Worm (Caenorhabditis elegans) whole organism, early embryonic: ENCODE results near the gene dhs-17.

Experiments used
- B0310.2 ChIP-seq: sonication (generic microtip); optimal IDR thresholded peaks from 2 replicates; lab custom pipeline; 2016; ENCODE audit warnings: mild to moderate bottlenecking, missing genetic modification characterization, missing compliant biosample characterization
- F13C5.2 ChIP-seq: sonication (generic microtip); optimal IDR thresholded peaks from 2 replicates; lab custom pipeline; 2017; ENCODE audit warnings: mild to moderate bottlenecking, missing genetic modification characterization, inconsistent platforms, missing compliant biosample characterization
- aly-1 ChIP-seq: sonication (generic microtip); optimal IDR thresholded peaks from 2 replicates; lab custom pipeline; 2016; ENCODE audit warnings: missing genetic modification characterization, missing compliant biosample characterization
- ama-1 ChIP-seq: fragments of 150-350 bp; optimal IDR thresholded peaks from 2 replicates; lab custom pipeline; 2014
- ceh-13 ChIP-seq: fragments of 200-800 bp; sonication (Bioruptor generic); optimal IDR thresholded peaks from 2 replicates; lab custom pipeline; 2018; ENCODE audit warnings: mild to moderate bottlenecking, missing genetic modification characterization, missing compliant biosample characterization
- ceh-36 ChIP-seq: sonication (generic microtip); optimal IDR thresholded peaks from 2 replicates; lab custom pipeline; 2016; ENCODE audit warnings: missing genetic modification characterization, inconsistent platforms, missing compliant biosample characterization
- ets-7 ChIP-seq: sonication (generic microtip); optimal IDR thresholded peaks from 2 replicates; lab custom pipeline; 2016; ENCODE audit warnings: missing genotype, missing genetic modification characterization, missing compliant biosample characterization
- flt-1 ChIP-seq: fragments of 200-800 bp; sonication (Bioruptor generic); IDR thresholded peaks from 2 replicates; pipeline ENCODE4 v1.3.6; 2022; ENCODE audit warnings: missing genetic modification characterization, missing compliant biosample characterization
- hmbx-1 ChIP-seq: sonication (generic microtip); optimal IDR thresholded peaks from 2 replicates; lab custom pipeline; 2016; ENCODE audit warnings: mild to moderate bottlenecking, missing genetic modification characterization, missing compliant biosample characterization
- hmg-4 ChIP-seq: fragments of 200-800 bp; sonication (Bioruptor generic); optimal IDR thresholded peaks from 2 replicates; lab custom pipeline; 2018; ENCODE audit warnings: mild to moderate bottlenecking, missing genetic modification characterization, missing compliant biosample characterization
- hnd-1 ChIP-seq: sonication (generic microtip); optimal IDR thresholded peaks from 2 replicates; lab custom pipeline; 2016; ENCODE audit warnings: missing genetic modification characterization, missing compliant biosample characterization
- pes-1 ChIP-seq: fragments of 200-800 bp; sonication (Bioruptor generic); IDR thresholded peaks from 2 replicates; pipeline ENCODE4 v1.3.6; 2022; ENCODE audit warnings: missing genetic modification reagents, missing genetic modification characterization, missing compliant biosample characterization
- scrt-1 ChIP-seq: fragments of 200-800 bp; sonication (Bioruptor generic); IDR thresholded peaks from 2 replicates; pipeline ENCODE4 v1.3.6; 2022; ENCODE audit warnings: missing genetic modification characterization, missing compliant biosample characterization
- sea-1 ChIP-seq: fragments of 200-800 bp; sonication (Bioruptor generic); conservative IDR thresholded peaks from 2 replicates; pipeline ENCODE4 v1.3.6; 2022; ENCODE audit warnings: missing genetic modification characterization, missing compliant biosample characterization
- tbx-11 ChIP-seq: fragments of 200-800 bp; sonication (Bioruptor generic); IDR thresholded peaks from 2 replicates; pipeline ENCODE4 v1.3.6; 2022; ENCODE audit warnings: missing genetic modification characterization, missing compliant biosample characterization
- tra-4 ChIP-seq: sonication (generic microtip); optimal IDR thresholded peaks from 2 replicates; lab custom pipeline; 2017; ENCODE audit warnings: missing genetic modification characterization, missing compliant biosample characterization

dhs-17 gene

ce11 chrV:5986755-5987154 is 47.9 kb downstream of the dhs-17 start, which contains the start of gene C10F3.7:
TSS of gene C10F3.7 (minus strand) at chrV:5986855.
- no peak for TF ChIP-seq ceh-36 (tag; lab: Kevin White, UChicago)
- TF ChIP-seq tbx-11 (GFP tag; lab: Robert Waterston, UW) = no peak
- TF ChIP-seq scrt-1 = no peak
- TF ChIP-seq hmg-4 (GFP tag; lab: Kevin White, UChicago) = no peak
- TF ChIP-seq F13C5.2 (tag; lab: Kevin White, UChicago) = no peak
- TF ChIP-seq flt-1 (GFP tag; lab: Robert Waterston, UW) = no peak

DNA sequence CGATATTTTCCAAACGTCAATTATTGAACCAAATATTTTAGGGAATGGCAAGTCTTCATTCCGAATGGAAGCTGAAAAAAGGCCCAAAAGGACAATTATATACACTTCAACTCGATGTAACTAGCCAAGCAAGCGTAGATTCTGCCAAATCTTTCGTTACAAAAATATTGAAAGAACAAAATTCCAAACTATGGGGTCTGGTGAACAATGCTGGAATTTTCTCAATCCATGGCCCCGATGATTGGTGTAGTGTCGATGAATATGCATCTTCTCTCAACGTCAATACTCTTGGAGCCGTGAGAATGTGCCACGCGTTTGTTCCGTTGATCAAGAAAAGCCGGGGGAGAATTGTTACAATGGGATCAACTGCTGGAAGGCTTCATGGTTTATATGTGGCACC is 50.4 kb downstream of the dhs-17 start:
- TF ChIP-seq hmg-4 (GFP tag; lab: Kevin White, UChicago) (no peak), ama-1 (lab: Kevin White, UChicago) (no peak), sea-1 (no peak), scrt-1 (no peak), ceh-13 (GFP tag; lab: Kevin White, UChicago) (no peak), ets-7 (tag; lab: Kevin White, UChicago) (no peak), F13C5.2 (tag; lab: Kevin White, UChicago) (no peak), ceh-36 (tag; lab: Kevin White, UChicago) (no peak), tra-4 (no peak), B0310.2 (tag; lab: Kevin White, UChicago) (no peak), pes-1 (GFP tag; lab: Robert Waterston, UW) (no peak)

ce11 chrV:5983380-5983779 is 51.2 kb downstream of the dhs-17 start, which contains the start of gene dhs-16:
TSS of gene dhs-16 (plus strand) at chrV:5983745.
- TF ChIP-seq ceh-36 (tag; lab: Kevin White, UChicago) (no peak), B0310.2 (tag; lab: Kevin White, UChicago) (no peak), hnd-1 (tag; lab: Kevin White, UChicago) (no peak), ets-7 (tag; lab: Kevin White, UChicago) (no peak), hmbx-1 (no peak), ceh-13 (GFP tag; lab: Kevin White, UChicago) (no peak), flt-1 (GFP tag; lab: Robert Waterston, UW) (no peak), scrt-1 (no peak), sea-1 (no peak), tbx-11 (GFP tag; lab: Robert Waterston, UW) (no peak), aly-1 (tag; lab: Kevin White, UChicago) (no peak), F13C5.2 (tag; lab: Kevin White, UChicago) (no peak)

ce11 chrV:5982722-5983121 is 51.9 kb downstream of the dhs-17 start:
- TF ChIP-seq hmbx-1 (no peak), ceh-13 (GFP tag; lab: Kevin White, UChicago) (no peak), ets-7 (tag; lab: Kevin White, UChicago) (no peak), tra-4 (no peak)
